Worm (Caenorhabditis elegans) whole organism, young adult: Measurements from ENCODE around the gene C35D10.5.

Source experiments
- B0035.1 ChIP-seq: sonication (generic microtip); optimal IDR thresholded peaks from 2 replicates; lab custom pipeline; 2016; ENCODE audit warnings: missing genetic modification characterization, mild to moderate bottlenecking, missing compliant biosample characterization, missing genotype, missing genetic modification reagents
- B0336.3 ChIP-seq: fragments of 200-800 bp; sonication (Bioruptor generic); IDR thresholded peaks from 2 replicates; pipeline ENCODE4 v1.3.6; 2022; ENCODE audit warnings: missing genetic modification characterization, missing compliant biosample characterization
- C06A6.2 ChIP-seq: fragments of 200-800 bp; sonication (Bioruptor generic); conservative IDR thresholded peaks from 2 replicates; pipeline ENCODE4 v1.3.6; 2022; ENCODE audit warnings: missing genetic modification characterization, missing compliant biosample characterization
- D2030.7 ChIP-seq: fragments of 200-800 bp; sonication (Bioruptor generic); IDR thresholded peaks from 2 replicates; pipeline ENCODE4 v1.3.6; 2022; ENCODE audit warnings: missing genetic modification reagents, missing genetic modification characterization, missing compliant biosample characterization
- F10E7.11 ChIP-seq: sonication (generic microtip); optimal IDR thresholded peaks from 2 replicates; lab custom pipeline; 2017; ENCODE audit warnings: mild to moderate bottlenecking, missing genetic modification characterization, moderate library complexity, missing compliant biosample characterization
- F23B12.7 ChIP-seq: sonication (generic microtip); optimal IDR thresholded peaks from 2 replicates; lab custom pipeline; 2017; ENCODE audit warnings: missing genetic modification characterization, mild to moderate bottlenecking, missing compliant biosample characterization, antibody characterized with exemption, moderate library complexity; ENCODE audit not compliant: insufficient read depth
- F33H1.4 ChIP-seq: fragments of 200-800 bp; sonication (Bioruptor generic); IDR thresholded peaks from 2 replicates; pipeline ENCODE4 v1.3.6; 2022; ENCODE audit warnings: missing genetic modification reagents, missing genetic modification characterization, missing compliant biosample characterization
- F49E8.2 ChIP-seq: sonication (generic microtip); optimal IDR thresholded peaks from 3 replicates; lab custom pipeline; 2017; ENCODE audit warnings: missing genetic modification characterization, mild to moderate bottlenecking, missing compliant biosample characterization, antibody characterized with exemption, moderate library complexity; ENCODE audit not compliant: insufficient read depth
- F57A8.1 ChIP-seq: fragments of 200-800 bp; sonication (Bioruptor generic); optimal IDR thresholded peaks from 2 replicates; lab custom pipeline; 2018; ENCODE audit warnings: mild to moderate bottlenecking, missing genetic modification characterization, moderate library complexity, missing compliant biosample characterization
- T07F8.4 ChIP-seq: sonication (generic microtip); optimal IDR thresholded peaks from 2 replicates; lab custom pipeline; 2016; ENCODE audit warnings: mild to moderate bottlenecking, missing genetic modification characterization, moderate library complexity, missing compliant biosample characterization
- Y53F4B.3 ChIP-seq: fragments of 200-800 bp; sonication (Bioruptor generic); IDR thresholded peaks from 2 replicates; pipeline ENCODE4 v1.3.6; 2022; ENCODE audit warnings: missing genetic modification reagents, missing genetic modification characterization, missing compliant biosample characterization
- ZK185.1 ChIP-seq: sonication (generic microtip); optimal IDR thresholded peaks from 2 replicates; lab custom pipeline; 2016; ENCODE audit warnings: mild to moderate bottlenecking, missing genetic modification characterization, missing compliant biosample characterization; ENCODE audit not compliant: poor library complexity, severe bottlenecking
- akir-1 ChIP-seq: fragments of 200-800 bp; sonication (Bioruptor generic); optimal IDR thresholded peaks from 2 replicates; lab custom pipeline; 2018; ENCODE audit warnings: mild to moderate bottlenecking, missing genetic modification characterization, moderate library complexity, missing compliant biosample characterization
- ama-1 ChIP-seq, 3 experiments: fragments of 150-350 bp in 1 of 3; sonication (generic microtip) in 2 of 3; optimal IDR thresholded peaks; 2 replicates each; lab custom pipeline; 2014 to 2018; ENCODE audit warnings: missing biosample characterization in 2 of 3, missing genetic modification characterization in 2 of 3, missing genetic modification reagents in 2 of 3
- aptf-2 ChIP-seq: fragments of 200-800 bp; sonication (Bioruptor generic); conservative IDR thresholded peaks from 2 replicates; pipeline ENCODE4 v1.3.6; 2022; ENCODE audit warnings: missing genetic modification reagents, missing genetic modification characterization, missing compliant biosample characterization
- athp-1 ChIP-seq: sonication (generic microtip); optimal IDR thresholded peaks from 2 replicates; lab custom pipeline; 2017; ENCODE audit warnings: mild to moderate bottlenecking, missing genetic modification characterization, missing compliant biosample characterization
- attf-5 ChIP-seq: fragments of 200-800 bp; sonication (Bioruptor generic); optimal IDR thresholded peaks from 2 replicates; lab custom pipeline; 2018; ENCODE audit warnings: mild to moderate bottlenecking, missing genetic modification characterization, missing compliant biosample characterization
- bed-2 ChIP-seq: fragments of 200-800 bp; sonication (Bioruptor generic); IDR thresholded peaks from 2 replicates; pipeline ENCODE4 v1.3.6; 2022; ENCODE audit warnings: missing genetic modification reagents, missing genetic modification characterization, missing compliant biosample characterization
- cebp-2 ChIP-seq: fragments of 200-800 bp; sonication (Bioruptor generic); IDR thresholded peaks from 2 replicates; pipeline ENCODE4 v1.3.6; 2022; ENCODE audit warnings: missing genetic modification characterization, missing compliant biosample characterization
- ceh-40 ChIP-seq: fragments of 200-800 bp; sonication (Bioruptor generic); IDR thresholded peaks from 2 replicates; pipeline ENCODE4 v1.3.6; 2022; ENCODE audit warnings: missing genetic modification characterization, missing compliant biosample characterization
- ceh-58 ChIP-seq: fragments of 200-800 bp; sonication (Bioruptor generic); IDR thresholded peaks from 2 replicates; pipeline ENCODE4 v1.3.6; 2022; ENCODE audit warnings: missing genetic modification characterization, missing compliant biosample characterization
- egrh-3 ChIP-seq: fragments of 200-800 bp; sonication (Bioruptor generic); IDR thresholded peaks from 2 replicates; pipeline ENCODE4 v1.3.6; 2022; ENCODE audit warnings: missing genetic modification reagents, missing genetic modification characterization, missing compliant biosample characterization
- ekl-4 ChIP-seq: fragments of 200-800 bp; sonication (Bioruptor generic); IDR thresholded peaks from 2 replicates; pipeline ENCODE4 v1.3.6; 2022; ENCODE audit warnings: missing genetic modification reagents, missing genetic modification characterization, missing compliant biosample characterization
- gei-17 ChIP-seq: fragments of 200-800 bp; sonication (Bioruptor generic); optimal IDR thresholded peaks from 2 replicates; lab custom pipeline; 2018; ENCODE audit warnings: mild to moderate bottlenecking, missing genetic modification characterization, missing compliant biosample characterization
- hmg-1.2 ChIP-seq: fragments of 200-800 bp; sonication (Bioruptor generic); IDR thresholded peaks from 2 replicates; pipeline ENCODE4 v1.3.6; 2022; ENCODE audit warnings: missing genetic modification reagents, missing genetic modification characterization, missing compliant biosample characterization
- lag-1 ChIP-seq: fragments of 200-800 bp; sonication (Bioruptor generic); IDR thresholded peaks from 2 replicates; pipeline ENCODE4 v1.3.6; 2022; ENCODE audit warnings: missing genetic modification reagents, missing genetic modification characterization, missing compliant biosample characterization
- lin-35 ChIP-seq, 3 experiments: fragments of 150-350 bp in 2 of 3; sonication (generic microtip) in 1 of 3; optimal IDR thresholded peaks; 2 replicates each; lab custom pipeline; 2014 to 2018; ENCODE audit warnings: missing biosample characterization in 3 of 3, missing genetic modification characterization in 3 of 3, missing genetic modification reagents in 3 of 3
- lin-40 ChIP-seq: sonication (generic microtip); optimal IDR thresholded peaks from 2 replicates; lab custom pipeline; 2016; ENCODE audit warnings: missing genetic modification characterization, mild to moderate bottlenecking, missing compliant biosample characterization, missing genotype, missing genetic modification reagents
- lin-54 ChIP-seq: fragments of 200-800 bp; sonication (Bioruptor generic); optimal IDR thresholded peaks from 2 replicates; lab custom pipeline; 2018; ENCODE audit warnings: mild to moderate bottlenecking, missing genetic modification characterization, missing compliant biosample characterization
- madf-3 ChIP-seq: fragments of 200-800 bp; sonication (Bioruptor generic); IDR thresholded peaks from 2 replicates; pipeline ENCODE4 v1.3.6; 2022; ENCODE audit warnings: missing genetic modification reagents, missing genetic modification characterization, missing compliant biosample characterization
- madf-6 ChIP-seq: fragments of 200-800 bp; sonication (Bioruptor generic); IDR thresholded peaks from 2 replicates; pipeline ENCODE4 v1.3.6; 2022; ENCODE audit warnings: missing genetic modification reagents, missing genetic modification characterization, missing compliant biosample characterization
- nfyb-1 ChIP-seq: fragments of 200-800 bp; sonication (Bioruptor generic); IDR thresholded peaks from 2 replicates; pipeline ENCODE4 v1.3.6; 2022; ENCODE audit warnings: missing genetic modification reagents, missing genetic modification characterization, missing compliant biosample characterization
- nhr-120 ChIP-seq: fragments of 200-800 bp; sonication (Bioruptor generic); IDR thresholded peaks from 2 replicates; pipeline ENCODE4 v1.3.6; 2022; ENCODE audit warnings: missing genetic modification characterization, missing compliant biosample characterization
- nhr-80 ChIP-seq: sonication (generic microtip); optimal IDR thresholded peaks from 2 replicates; lab custom pipeline; 2016; ENCODE audit warnings: missing genetic modification characterization, missing compliant biosample characterization
- pbrm-1 ChIP-seq: fragments of 200-800 bp; sonication (Bioruptor generic); IDR thresholded peaks from 2 replicates; pipeline ENCODE4 v1.3.6; 2022; ENCODE audit warnings: missing genetic modification reagents, missing genetic modification characterization, missing compliant biosample characterization
- pha-4 ChIP-seq: fragments of 150-350 bp; sonication (generic microtip); optimal IDR thresholded peaks from 2 replicates; lab custom pipeline; 2014; ENCODE audit warnings: missing biosample characterization, missing genetic modification reagents, missing genetic modification characterization
- sdz-38 ChIP-seq: sonication (generic microtip); optimal IDR thresholded peaks from 2 replicates; lab custom pipeline; 2016; ENCODE audit warnings: missing genotype, missing genetic modification characterization, missing compliant biosample characterization
- snpc-4 ChIP-seq, 5 experiments: fragments of 150-350 bp in 1 of 5; sonication (generic microtip) in 4 of 5; optimal IDR thresholded peaks; 2 replicates each; lab custom pipeline; 2014 to 2018; ENCODE audit warnings: missing genetic modification characterization in 5 of 5, missing biosample characterization in 3 of 5, antibody characterized with exemption in 2 of 5, mild to moderate bottlenecking in 2 of 5, missing compliant biosample characterization in 2 of 5, missing genotype in 2 of 5, moderate library complexity in 2 of 5, missing genetic modification reagents in 1 of 5
- ztf-22 ChIP-seq: fragments of 200-800 bp; sonication (Bioruptor generic); optimal IDR thresholded peaks from 2 replicates; lab custom pipeline; 2018; ENCODE audit warnings: mild to moderate bottlenecking, missing genetic modification characterization, moderate library complexity, missing compliant biosample characterization
- ztf-25 ChIP-seq: fragments of 200-800 bp; sonication (Bioruptor generic); IDR thresholded peaks from 2 replicates; pipeline ENCODE4 v1.3.6; 2022; ENCODE audit warnings: missing genetic modification reagents, missing genetic modification characterization, missing compliant biosample characterization
- ztf-6 ChIP-seq: fragments of 200-800 bp; sonication (Bioruptor generic); IDR thresholded peaks from 2 replicates; pipeline ENCODE4 v1.3.6; 2022; ENCODE audit warnings: missing genetic modification reagents, missing genetic modification characterization, missing compliant biosample characterization

Gene C35D10.5

DNA sequence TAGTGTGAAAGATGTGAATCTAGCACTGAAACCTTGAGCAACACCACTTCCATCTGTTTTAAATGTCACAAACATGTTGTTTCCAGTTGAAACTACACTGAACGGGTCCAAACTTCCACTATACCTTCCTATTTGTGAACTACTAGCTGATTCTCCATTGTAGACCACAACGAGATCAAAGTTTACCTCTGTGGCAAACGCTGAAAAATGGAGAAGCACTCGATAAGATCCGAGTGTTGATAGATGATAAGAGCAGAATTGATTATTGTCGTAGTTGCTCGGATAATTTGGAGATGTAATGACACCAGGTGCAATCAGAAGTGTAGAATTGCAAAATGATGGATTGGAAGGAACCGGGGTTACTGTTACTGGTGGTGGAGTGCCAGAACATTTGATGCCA, 19.8 kb downstream of the C35D10.5 start:
- TF ChIP-seq ceh-40 (GFP tag; lab: Robert Waterston, UW) (no peak), nhr-80 (tag; lab: Kevin White, UChicago) (peak; percentile 32)

DNA sequence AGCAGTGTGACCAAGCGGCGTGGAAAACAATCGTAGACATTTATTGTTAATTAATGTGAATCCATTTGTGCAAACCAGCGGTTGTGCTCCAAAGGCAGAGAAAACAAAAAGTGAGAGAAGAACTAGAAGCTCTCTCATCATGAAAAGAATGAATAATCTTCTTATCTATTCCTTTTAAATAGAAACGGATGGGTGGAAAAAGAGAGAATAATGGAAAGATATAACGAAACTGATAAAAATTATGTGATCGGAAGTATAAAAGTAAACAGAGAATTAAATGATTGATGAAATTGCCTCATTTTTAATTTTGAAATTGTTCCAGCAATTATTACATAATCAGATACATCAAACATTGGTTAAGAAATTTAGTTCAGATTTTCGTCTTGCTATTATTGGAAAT, 21.3 kb downstream of the C35D10.5 start, which contains the start of gene clec-5:
TSS of gene clec-5 (minus strand) at position 178 of the 400 bp plus-strand sequence.
- TF ChIP-seq T07F8.4 (tag; lab: Kevin White, UChicago) (no peak), ztf-6 (GFP tag; lab: Robert Waterston, UW) (no peak), ztf-25 (GFP tag; lab: Robert Waterston, UW) (no peak), pha-4 (no peak), pbrm-1 (GFP tag; lab: Robert Waterston, UW) (no peak), attf-5 (GFP tag; lab: Kevin White, UChicago) (no peak), F49E8.2 (tag; lab: Kevin White, UChicago) (no peak), ama-1 (optimal IDR thresholded peaks at IDR 0.05; lab: Kevin White, UChicago) (no peak), ama-1 (GFP tag; optimal IDR thresholded peaks at IDR 0.05; lab: Kevin White, UChicago) (no peak), Y53F4B.3 (GFP tag; lab: Robert Waterston, UW) (no peak), ZK185.1 (tag; lab: Kevin White, UChicago) (no peak), madf-6 (GFP tag; lab: Robert Waterston, UW) (no peak)

DNA sequence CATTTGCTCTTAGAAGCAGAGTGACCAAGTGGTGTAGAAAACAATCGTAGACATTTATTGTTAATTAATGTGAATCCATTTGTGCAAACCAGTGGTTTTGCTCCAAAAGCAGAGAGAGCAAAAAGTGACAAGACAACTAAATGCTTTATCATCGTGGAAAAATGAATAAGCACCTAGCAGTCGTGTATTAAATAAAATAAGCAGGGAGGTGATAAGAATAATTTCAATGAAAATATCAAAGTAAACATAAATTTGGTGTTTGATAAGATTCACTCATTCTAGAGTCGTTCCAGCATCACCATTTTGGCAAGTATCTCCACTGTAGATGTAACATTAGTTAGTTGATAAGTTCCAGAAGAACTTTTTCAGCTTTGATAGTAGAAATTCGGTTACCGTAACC, 25.1 kb downstream of the C35D10.5 start, which contains the start of gene clec-6:
TSS of gene clec-6 (minus strand) at position 154 of the 400 bp plus-strand sequence.
- no peak for TF ChIP-seq athp-1 (tag; lab: Kevin White, UChicago)
- TF ChIP-seq F57A8.1 (GFP tag; lab: Kevin White, UChicago), result no peak
- TF ChIP-seq ekl-4 (GFP tag; lab: Robert Waterston, UW), result no peak
- peak; percentile 41 for TF ChIP-seq nhr-80 (tag; lab: Kevin White, UChicago)
- TF ChIP-seq egrh-3, result no peak
- no peak for TF ChIP-seq ceh-58 (GFP tag; lab: Robert Waterston, UW)
- TF ChIP-seq gei-17, result no peak
- no peak for TF ChIP-seq nhr-120

DNA sequence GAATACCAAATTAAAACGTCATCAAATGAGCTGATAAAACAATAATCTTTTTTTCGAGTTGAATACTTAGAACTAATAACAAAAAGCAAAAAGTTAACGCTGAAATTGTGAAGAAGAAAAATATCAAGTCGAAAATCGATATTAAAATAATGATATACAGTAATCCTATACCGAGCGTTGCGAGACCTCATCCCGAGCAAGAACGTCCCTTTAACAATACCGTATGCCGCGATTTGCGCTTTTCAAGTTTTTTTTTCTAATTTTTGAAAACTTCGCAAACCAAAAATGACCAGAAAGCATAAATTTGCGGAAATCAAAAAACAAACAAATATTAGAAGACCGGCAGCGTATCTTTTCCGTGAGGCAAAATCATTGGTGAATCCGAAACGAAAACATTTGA, 28.8 kb downstream of the C35D10.5 start, which contains the start of gene F26F4.5:
TSS of gene F26F4.5 (minus strand) at position 256 of the 400 bp plus-strand sequence.
- no peak for TF ChIP-seq D2030.7 (GFP tag; lab: Robert Waterston, UW)
- no peak for TF ChIP-seq ztf-22
- TF ChIP-seq F23B12.7 (tag; lab: Kevin White, UChicago), result no peak
- no peak for TF ChIP-seq madf-3 (GFP tag; lab: Robert Waterston, UW)
- TF ChIP-seq hmg-1.2 (GFP tag; lab: Robert Waterston, UW), result 0 out of 2 replicates have a peak, but pooled peaks have one; percentile 14
- no peak for TF ChIP-seq nfyb-1 (GFP tag; lab: Robert Waterston, UW)
- no peak for TF ChIP-seq akir-1 (GFP tag; lab: Kevin White, UChicago)
- no peak for TF ChIP-seq B0035.1 (tag; lab: Kevin White, UChicago)
- TF ChIP-seq cebp-2, result no peak
- no peak for TF ChIP-seq B0336.3
- no peak for TF ChIP-seq C06A6.2 (GFP tag; lab: Robert Waterston, UW)
- TF ChIP-seq lin-40 (tag; lab: Kevin White, UChicago), result no peak
- no peak for TF ChIP-seq F10E7.11 (tag; lab: Kevin White, UChicago)
- peak; percentile 90 for TF ChIP-seq F33H1.4 (GFP tag; lab: Robert Waterston, UW)
- TF ChIP-seq athp-1 (tag; lab: Kevin White, UChicago), result no peak
- TF ChIP-seq F57A8.1 (GFP tag; lab: Kevin White, UChicago), result no peak
- no peak for TF ChIP-seq bed-2
- TF ChIP-seq aptf-2, result no peak
- peak; percentile 12 for TF ChIP-seq lin-54 (GFP tag; lab: Kevin White, UChicago)
- TF ChIP-seq egrh-3, result no peak
- TF ChIP-seq sdz-38, result no peak
- no peak for TF ChIP-seq lin-35 (GFP tag; optimal IDR thresholded peaks at IDR 0.05; lab: Kevin White, UChicago)
- TF ChIP-seq ekl-4 (GFP tag; lab: Robert Waterston, UW), result no peak
- no peak for TF ChIP-seq lag-1 (GFP tag; lab: Robert Waterston, UW)
- no peak for TF ChIP-seq nhr-80 (tag; lab: Kevin White, UChicago)
- TF ChIP-seq ama-1 (optimal IDR thresholded peaks at IDR 0.05; lab: Kevin White, UChicago), result no peak
- no peak for TF ChIP-seq ama-1 (GFP tag; optimal IDR thresholded peaks at IDR 0.05; lab: Kevin White, UChicago)
- TF ChIP-seq madf-6 (GFP tag; lab: Robert Waterston, UW), result peak; percentile 90
- no peak for TF ChIP-seq snpc-4 (GFP tag; optimal IDR thresholded peaks at IDR 0.05; lab: Kevin White, UChicago)
- TF ChIP-seq snpc-4 (tag; optimal IDR thresholded peaks at IDR 0.05; lab: Kevin White, UChicago), result no peak
